Worm (Caenorhabditis elegans) whole organism, L4 larva: Measurements from ENCODE around the gene dnj-20.

Experiments
- daf-12 ChIP-seq: fragments of 150-350 bp; optimal IDR thresholded peaks from 2 replicates; lab custom pipeline; 2014; ENCODE audit warnings: missing biosample characterization, missing genetic modification reagents, missing genetic modification characterization
- lin-39 ChIP-seq: fragments of 150-350 bp; optimal IDR thresholded peaks from 2 replicates; lab custom pipeline; 2014; ENCODE audit warnings: missing biosample characterization, missing genetic modification reagents, missing genetic modification characterization
- nhr-10 ChIP-seq: fragments of 150-350 bp; optimal IDR thresholded peaks from 2 replicates; lab custom pipeline; 2014; ENCODE audit warnings: missing biosample characterization, missing genetic modification characterization
- nhr-77 ChIP-seq: fragments of 150-350 bp; optimal IDR thresholded peaks from 2 replicates; lab custom pipeline; 2014; ENCODE audit warnings: missing biosample characterization, missing genetic modification characterization
- snpc-4 ChIP-seq: fragments of 150-350 bp; optimal IDR thresholded peaks from 2 replicates; lab custom pipeline; 2014; ENCODE audit warnings: missing biosample characterization, missing genetic modification characterization

- TF ChIP-seq daf-12 (tag; lab: Kevin White, UChicago) (no peak), nhr-77 (tag; lab: Kevin White, UChicago) (peak; percentile 28), nhr-10 (no peak), lin-39 (tag; lab: Kevin White, UChicago) (no peak), snpc-4 (tag; lab: Kevin White, UChicago) (no peak)
Observed at ce11 chrII:9646122-9646555, 22.2 kb upstream of the dnj-20 start.
